Worm (Caenorhabditis elegans) whole organism, late embryonic: Measurements from ENCODE around the gene Y70C5C.1.

Experiments used
- C08G9.2 ChIP-seq: sonication (generic microtip); optimal IDR thresholded peaks from 2 replicates; lab custom pipeline; 2016; ENCODE audit warnings: mild to moderate bottlenecking, missing genetic modification characterization, moderate library complexity, missing compliant biosample characterization
- F13H6.1 ChIP-seq: sonication (generic microtip); optimal IDR thresholded peaks from 2 replicates; lab custom pipeline; 2016; ENCODE audit warnings: missing genetic modification characterization, missing compliant biosample characterization
- K02D7.2 ChIP-seq: sonication (generic microtip); optimal IDR thresholded peaks from 2 replicates; lab custom pipeline; 2017; ENCODE audit warnings: mild to moderate bottlenecking, missing genetic modification characterization, missing compliant biosample characterization
- T23F11.4 ChIP-seq: fragments of 200-800 bp; sonication (Bioruptor generic); optimal IDR thresholded peaks from 2 replicates; lab custom pipeline; 2018; ENCODE audit warnings: mild to moderate bottlenecking, missing genetic modification characterization, missing compliant biosample characterization
- Y22D7AL.16 ChIP-seq: sonication (generic microtip); optimal IDR thresholded peaks from 2 replicates; lab custom pipeline; 2016; ENCODE audit warnings: missing genetic modification characterization, missing compliant biosample characterization
- ahr-1 ChIP-seq: sonication (generic microtip); optimal IDR thresholded peaks from 2 replicates; lab custom pipeline; 2016; ENCODE audit warnings: missing genetic modification characterization, missing compliant biosample characterization
- ceh-14 ChIP-seq: sonication (generic microtip); optimal IDR thresholded peaks from 2 replicates; lab custom pipeline; 2016; ENCODE audit warnings: missing genotype, missing genetic modification characterization, missing compliant biosample characterization
- ceh-18 ChIP-seq: sonication (generic microtip); optimal IDR thresholded peaks from 2 replicates; lab custom pipeline; 2016; ENCODE audit warnings: missing genetic modification characterization, missing compliant biosample characterization
- ceh-19 ChIP-seq: fragments of 200-800 bp; sonication (Bioruptor generic); optimal IDR thresholded peaks from 2 replicates; lab custom pipeline; 2018; ENCODE audit warnings: mild to moderate bottlenecking, missing genetic modification characterization, missing compliant biosample characterization
- ceh-2 ChIP-seq: sonication (generic microtip); optimal IDR thresholded peaks from 2 replicates; lab custom pipeline; 2016; ENCODE audit warnings: missing genotype, missing genetic modification characterization, missing compliant biosample characterization
- ceh-22 ChIP-seq: sonication (generic microtip); optimal IDR thresholded peaks from 2 replicates; lab custom pipeline; 2017; ENCODE audit warnings: missing biosample characterization, missing genetic modification characterization
- ceh-24 ChIP-seq: sonication (generic microtip); optimal IDR thresholded peaks from 2 replicates; lab custom pipeline; 2016; ENCODE audit warnings: mild to moderate bottlenecking, missing genetic modification characterization, missing compliant biosample characterization
- ceh-30 ChIP-seq: fragments of 150-350 bp; optimal IDR thresholded peaks from 2 replicates; lab custom pipeline; 2014; ENCODE audit warnings: missing biosample characterization, missing genetic modification characterization
- ceh-48 ChIP-seq: sonication (generic microtip); optimal IDR thresholded peaks from 2 replicates; lab custom pipeline; 2016; ENCODE audit warnings: missing genetic modification characterization, inconsistent platforms, missing compliant biosample characterization
- che-1 ChIP-seq: sonication (generic microtip); optimal IDR thresholded peaks from 2 replicates; lab custom pipeline; 2016; ENCODE audit warnings: mild to moderate bottlenecking, missing genetic modification characterization, missing compliant biosample characterization
- dmd-4 ChIP-seq: sonication (generic microtip); optimal IDR thresholded peaks from 2 replicates; lab custom pipeline; 2016; ENCODE audit warnings: borderline replicate concordance, missing genetic modification characterization, missing compliant biosample characterization
- elt-4 ChIP-seq: sonication (generic microtip); optimal IDR thresholded peaks from 2 replicates; lab custom pipeline; 2016; ENCODE audit warnings: missing genetic modification characterization, missing compliant biosample characterization
- ets-4 ChIP-seq: sonication (generic microtip); optimal IDR thresholded peaks from 2 replicates; lab custom pipeline; 2016; ENCODE audit warnings: missing genetic modification characterization, missing compliant biosample characterization
- eyg-1 ChIP-seq: sonication (generic microtip); optimal IDR thresholded peaks from 2 replicates; lab custom pipeline; 2016; ENCODE audit warnings: missing genotype, missing genetic modification characterization, missing compliant biosample characterization
- fkh-10 ChIP-seq: fragments of 150-350 bp; optimal IDR thresholded peaks from 2 replicates; lab custom pipeline; 2014; ENCODE audit warnings: missing biosample characterization, missing genetic modification reagents, missing genetic modification characterization
- gmeb-2 ChIP-seq: sonication (generic microtip); optimal IDR thresholded peaks from 2 replicates; lab custom pipeline; 2016; ENCODE audit warnings: missing genetic modification characterization, inconsistent platforms, missing compliant biosample characterization
- hlh-15 ChIP-seq: sonication (generic microtip); optimal IDR thresholded peaks from 2 replicates; lab custom pipeline; 2016; ENCODE audit warnings: missing genetic modification characterization, missing compliant biosample characterization
- lim-6 ChIP-seq: sonication (generic microtip); optimal IDR thresholded peaks from 2 replicates; lab custom pipeline; 2016; ENCODE audit warnings: missing genetic modification characterization, missing compliant biosample characterization
- nhr-11 ChIP-seq: fragments of 150-350 bp; optimal IDR thresholded peaks from 2 replicates; lab custom pipeline; 2014; ENCODE audit warnings: missing biosample characterization, missing genetic modification characterization
- odd-2 ChIP-seq: sonication (generic microtip); optimal IDR thresholded peaks from 2 replicates; lab custom pipeline; 2017; ENCODE audit warnings: antibody characterized with exemption, mild to moderate bottlenecking, missing genetic modification characterization, missing compliant biosample characterization
- pax-1 ChIP-seq: fragments of 150-350 bp; optimal IDR thresholded peaks from 2 replicates; lab custom pipeline; 2014; ENCODE audit warnings: missing biosample characterization, missing genetic modification characterization
- pha-2 ChIP-seq: sonication (generic microtip); optimal IDR thresholded peaks from 2 replicates; lab custom pipeline; 2017; ENCODE audit warnings: mild to moderate bottlenecking, missing genetic modification characterization, missing compliant biosample characterization
- pqm-1 ChIP-seq: sonication (generic microtip); optimal IDR thresholded peaks from 2 replicates; lab custom pipeline; 2016; ENCODE audit warnings: missing genetic modification characterization, missing compliant biosample characterization
- ref-2 ChIP-seq: sonication (generic microtip); optimal IDR thresholded peaks from 2 replicates; lab custom pipeline; 2016; ENCODE audit warnings: missing genetic modification characterization, missing compliant biosample characterization
- sox-4 ChIP-seq: sonication (generic microtip); optimal IDR thresholded peaks from 2 replicates; lab custom pipeline; 2017; ENCODE audit warnings: mild to moderate bottlenecking, missing genetic modification characterization, inconsistent platforms, missing compliant biosample characterization
- tbx-2 ChIP-seq: sonication (generic microtip); optimal IDR thresholded peaks from 2 replicates; lab custom pipeline; 2016; ENCODE audit warnings: missing genetic modification characterization, missing compliant biosample characterization
- ttx-3 ChIP-seq: sonication (generic microtip); optimal IDR thresholded peaks from 2 replicates; lab custom pipeline; 2016; ENCODE audit warnings: missing genetic modification reagents, missing genetic modification characterization, missing compliant biosample characterization
- unc-42 ChIP-seq: sonication (generic microtip); optimal IDR thresholded peaks from 2 replicates; lab custom pipeline; 2016; ENCODE audit warnings: missing genotype, missing genetic modification characterization, missing compliant biosample characterization
- unc-55 ChIP-seq: sonication (generic microtip); optimal IDR thresholded peaks from 2 replicates; lab custom pipeline; 2017; ENCODE audit warnings: missing biosample characterization, missing genetic modification reagents, missing genetic modification characterization
- unc-86 ChIP-seq: sonication (generic microtip); optimal IDR thresholded peaks from 2 replicates; lab custom pipeline; 2016; ENCODE audit warnings: missing genetic modification characterization, missing compliant biosample characterization
- zip-5 ChIP-seq: sonication (generic microtip); optimal IDR thresholded peaks from 2 replicates; lab custom pipeline; 2016; ENCODE audit warnings: missing genetic modification characterization, missing compliant biosample characterization

The Y70C5C.1 gene

ce11 chrV:16724574-16724973 is 24.6 kb downstream of the Y70C5C.1 start:
- TF ChIP-seq che-1 (tag; lab: Kevin White, UChicago) (no peak), ceh-14 (tag; lab: Kevin White, UChicago) (no peak), Y22D7AL.16 (tag; lab: Kevin White, UChicago) (no peak), dmd-4 (no peak), gmeb-2 (tag; lab: Kevin White, UChicago) (no peak), nhr-11 (no peak), lim-6 (no peak), T23F11.4 (GFP tag; lab: Kevin White, UChicago) (no peak), eyg-1 (tag; lab: Kevin White, UChicago) (no peak), unc-42 (tag; lab: Kevin White, UChicago) (no peak), tbx-2 (no peak), ceh-19 (GFP tag; lab: Kevin White, UChicago) (no peak), pax-1 (tag; lab: Kevin White, UChicago) (no peak), ceh-18 (tag; lab: Kevin White, UChicago) (no peak), unc-55 (GFP tag; lab: Kevin White, UChicago) (no peak), K02D7.2 (tag; lab: Kevin White, UChicago) (no peak), ahr-1 (tag; lab: Kevin White, UChicago) (no peak), ttx-3 (no peak)

ce11 chrV:16725955-16726354 is 25.9 kb downstream of the Y70C5C.1 start:
- TF ChIP-seq ceh-19 (GFP tag; lab: Kevin White, UChicago) (no peak), sox-4 (tag; lab: Kevin White, UChicago) (no peak), dmd-4 (no peak), unc-86 (tag; lab: Kevin White, UChicago) (no peak), ahr-1 (tag; lab: Kevin White, UChicago) (no peak), C08G9.2 (tag; lab: Kevin White, UChicago) (no peak), ets-4 (tag; lab: Kevin White, UChicago) (no peak), ceh-22 (tag; lab: Kevin White, UChicago) (no peak), zip-5 (tag; lab: Kevin White, UChicago) (no peak), nhr-11 (no peak), F13H6.1 (tag; lab: Kevin White, UChicago) (no peak), K02D7.2 (tag; lab: Kevin White, UChicago) (no peak), unc-55 (GFP tag; lab: Kevin White, UChicago) (no peak), pha-2 (tag; lab: Kevin White, UChicago) (no peak), ref-2 (no peak)

ce11 chrV:16726915-16727314 is 26.9 kb downstream of the Y70C5C.1 start, which contains the start of gene T25E12.14:
TSS of gene T25E12.14 (plus strand) at chrV:16727215.
- TF ChIP-seq ahr-1 (tag; lab: Kevin White, UChicago) (no peak), ceh-24 (no peak), ets-4 (tag; lab: Kevin White, UChicago) (no peak)

ce11 chrV:16728431-16728830 is 28.4 kb downstream of the Y70C5C.1 start, which contains the start of gene fbxa-127:
TSS of gene fbxa-127 (plus strand) at chrV:16728731.
- no peak for TF ChIP-seq eyg-1 (tag; lab: Kevin White, UChicago)
- TF ChIP-seq lim-6, result no peak
- no peak for TF ChIP-seq ceh-48 (tag; lab: Kevin White, UChicago)
- no peak for TF ChIP-seq tbx-2
- no peak for TF ChIP-seq elt-4 (tag; lab: Kevin White, UChicago)
- TF ChIP-seq ceh-30, result no peak

ce11 chrV:16729961-16730360 is 30.0 kb downstream of the Y70C5C.1 start, which contains the start of gene srz-99:
TSS of gene srz-99 (plus strand) at chrV:16730261.
- TF ChIP-seq ceh-22 (tag; lab: Kevin White, UChicago) (no peak), ceh-2 (tag; lab: Kevin White, UChicago) (no peak), ceh-19 (GFP tag; lab: Kevin White, UChicago) (no peak), pqm-1 (tag; lab: Kevin White, UChicago) (no peak), hlh-15 (tag; lab: Kevin White, UChicago) (no peak), unc-42 (tag; lab: Kevin White, UChicago) (no peak), odd-2 (tag; lab: Kevin White, UChicago) (no peak), fkh-10 (GFP tag; lab: Kevin White, UChicago) (no peak), nhr-11 (no peak)
